Fruit fly (Drosophila melanogaster) whole organism, wandering third instar larva: ENCODE data around the gene RhoGEF3.

Experiments
- CG9705 ChIP-seq: fragments of 200-800 bp; sonication (Bioruptor generic); optimal IDR thresholded peaks from 2 replicates; lab custom pipeline; 2018; ENCODE audit warnings: missing biosample characterization, mild to moderate bottlenecking, missing genetic modification characterization
- Dif ChIP-seq: fragments of 200-275, 200-300 bp; sonication (Bioruptor generic); optimal IDR thresholded peaks from 2 replicates; lab custom pipeline; 2018; ENCODE audit warnings: missing biosample characterization, missing genetic modification characterization; ENCODE audit not compliant: partially characterized antibody
- GATAd ChIP-seq: sonication (Bioruptor generic); optimal IDR thresholded peaks from 2 replicates; lab custom pipeline; 2016; ENCODE audit warnings: missing biosample characterization, missing genetic modification characterization
- HLH106 ChIP-seq: fragments of 200-800 bp; optimal IDR thresholded peaks from 3 replicates; lab custom pipeline; 2019; ENCODE audit warnings: missing biosample characterization, mild to moderate bottlenecking, missing genetic modification characterization, moderate library complexity
- Hnf4 ChIP-seq: fragments of 200-800 bp; sonication (Bioruptor generic); optimal IDR thresholded peaks from 2 replicates; lab custom pipeline; 2016; ENCODE audit warnings: missing biosample characterization, mild to moderate bottlenecking, missing genetic modification characterization
- Hr83 ChIP-seq: fragments of 200-300 bp; sonication (Bioruptor generic); optimal IDR thresholded peaks from 2 replicates; lab custom pipeline; 2016; ENCODE audit warnings: missing biosample characterization, mild to moderate bottlenecking, missing genetic modification characterization, moderate library complexity; ENCODE audit not compliant: poor library complexity, severe bottlenecking
- Jra ChIP-seq: sonication (Bioruptor generic); optimal IDR thresholded peaks from 2 replicates; lab custom pipeline; 2016; ENCODE audit warnings: missing biosample characterization, missing genetic modification characterization
- Mio ChIP-seq: sonication (Bioruptor generic); optimal IDR thresholded peaks from 2 replicates; lab custom pipeline; 2016; ENCODE audit warnings: missing biosample characterization, missing genetic modification characterization
- Rel ChIP-seq, 2 experiments: fragments of 200-800 bp; sonication (Bioruptor generic) in 1 of 2; optimal IDR thresholded peaks; 2 replicates in 1 of 2; 3 replicates in 1 of 2; lab custom pipeline; 2016 to 2019; ENCODE audit warnings: mild to moderate bottlenecking in 2 of 2, missing biosample characterization in 2 of 2, missing genetic modification characterization in 2 of 2, moderate library complexity in 1 of 2
- Sp1 ChIP-seq: fragments of 200-800 bp; sonication (Bioruptor generic); optimal IDR thresholded peaks from 3 replicates; lab custom pipeline; 2019; ENCODE audit warnings: missing biosample characterization, mild to moderate bottlenecking, missing genetic modification characterization, moderate library complexity
- Vsx2 ChIP-seq: fragments of 200-300, 225-300 bp; sonication (Bioruptor generic); optimal IDR thresholded peaks from 2 replicates; lab custom pipeline; 2018; ENCODE audit warnings: missing biosample characterization, missing genetic modification characterization; ENCODE audit not compliant: partially characterized antibody
- br ChIP-seq: fragments of 200-800 bp; sonication (Bioruptor generic); optimal IDR thresholded peaks from 2 replicates; lab custom pipeline; 2016; ENCODE audit warnings: missing biosample characterization, missing genetic modification characterization
- brk ChIP-seq: fragments of 200-800 bp; sonication (Bioruptor generic); optimal IDR thresholded peaks from 2 replicates; lab custom pipeline; 2016; ENCODE audit warnings: missing biosample characterization, mild to moderate bottlenecking, missing genetic modification characterization
- dl ChIP-seq, 2 experiments: fragments of 175-275, 200-275 bp in 1 of 2; fragments of 200-275 bp in 1 of 2; sonication (Bioruptor generic); optimal IDR thresholded peaks; lab custom pipeline; 2018; ENCODE audit warnings: mild to moderate bottlenecking in 2 of 2, missing biosample characterization in 2 of 2, missing genetic modification characterization in 2 of 2, moderate library complexity in 2 of 2; ENCODE audit not compliant: partially characterized antibody in 2 of 2, insufficient read depth in 1 of 2
- dmrt93B ChIP-seq: fragments of 200-800 bp; sonication (Bioruptor generic); optimal IDR thresholded peaks from 2 replicates; lab custom pipeline; 2018; ENCODE audit warnings: missing biosample characterization, mild to moderate bottlenecking, missing genetic modification characterization
- dsf ChIP-seq: sonication (Bioruptor generic); optimal IDR thresholded peaks from 2 replicates; lab custom pipeline; 2016; ENCODE audit warnings: missing biosample characterization, missing genetic modification characterization, borderline replicate concordance
- foxo ChIP-seq, 2 experiments: fragments of 200-800 bp; sonication (Bioruptor generic); optimal IDR thresholded peaks; 2 replicates in 1 of 2; 3 replicates in 1 of 2; lab custom pipeline; 2016 to 2017; ENCODE audit warnings: missing biosample characterization in 2 of 2, missing genetic modification characterization in 2 of 2
- fru ChIP-seq: fragments of 200-800 bp; sonication (Bioruptor generic); optimal IDR thresholded peaks from 3 replicates; lab custom pipeline; 2016; ENCODE audit warnings: missing biosample characterization, mild to moderate bottlenecking, missing genetic modification characterization
- h ChIP-seq: fragments of 200-800 bp; sonication (Bioruptor generic); optimal IDR thresholded peaks from 3 replicates; lab custom pipeline; 2016; ENCODE audit warnings: missing biosample characterization, mild to moderate bottlenecking, missing genetic modification characterization
- pan ChIP-seq: fragments of >200 bp; optimal IDR thresholded peaks from 2 replicates; lab custom pipeline; 2017
- psq ChIP-seq: fragments of 200-800 bp; sonication (Bioruptor generic); optimal IDR thresholded peaks from 3 replicates; lab custom pipeline; 2017; ENCODE audit warnings: missing biosample characterization, mild to moderate bottlenecking, missing genetic modification characterization, moderate library complexity
- sage ChIP-seq: fragments of 200-800 bp; sonication (Bioruptor generic); optimal IDR thresholded peaks from 2 replicates; lab custom pipeline; 2016; ENCODE audit warnings: missing biosample characterization, mild to moderate bottlenecking, missing genetic modification characterization
- sv ChIP-seq: fragments of 200-800 bp; sonication (Bioruptor generic); optimal IDR thresholded peaks from 3 replicates; lab custom pipeline; 2016; ENCODE audit warnings: missing biosample characterization, missing genetic modification characterization
- usp ChIP-seq: fragments of >200 bp; optimal IDR thresholded peaks from 2 replicates; lab custom pipeline; 2017; ENCODE audit warnings: missing biosample characterization, missing genetic modification characterization

Gene RhoGEF3

dm6 chr3L:337148-337547 lies 59.9 kb downstream of the RhoGEF3 start:
- TF ChIP-seq dmrt93B (GFP tag; lab: Kevin White, UChicago) (no peak), h (GFP tag; lab: Kevin White, UChicago) (no peak)

- no peak for TF ChIP-seq sage (GFP tag; lab: Kevin White, UChicago)
- no peak for TF ChIP-seq Rel (GFP tag; optimal IDR thresholded peaks at IDR 0.05; lab: Kevin White, UChicago)
- TF ChIP-seq Rel (tag; optimal IDR thresholded peaks at IDR 0.05; lab: Kevin White, UChicago) = peak; percentile 17
Observed at dm6 chr3L:338116-338515, 60.9 kb downstream of the RhoGEF3 start.

DNA sequence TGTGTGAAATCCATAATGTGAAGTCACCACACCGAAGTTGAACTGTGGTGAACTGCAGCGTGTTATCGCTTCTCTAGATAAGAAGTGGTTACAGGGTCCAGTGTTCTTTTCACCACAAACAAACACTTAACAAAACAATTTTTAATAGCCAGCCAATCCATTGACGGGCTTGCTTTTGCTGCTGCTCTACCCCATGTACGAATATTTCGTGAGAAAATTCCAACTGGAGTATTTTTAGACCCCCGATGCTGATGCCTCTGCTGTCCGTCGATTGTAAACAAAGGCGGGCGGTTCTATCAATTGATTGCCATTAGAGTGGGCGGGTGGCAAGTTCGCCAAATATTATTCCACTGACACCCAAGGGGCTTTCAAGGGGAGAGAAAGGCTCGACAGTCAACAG lies 61.8 kb downstream of the RhoGEF3 start:
- TF ChIP-seq Rel (GFP tag; optimal IDR thresholded peaks at IDR 0.05; lab: Kevin White, UChicago) (no peak), Rel (tag; optimal IDR thresholded peaks at IDR 0.05; lab: Kevin White, UChicago) (peak; percentile 6), dl (GFP tag; optimal IDR thresholded peaks at IDR 0.05; lab: Kevin White, UChicago; ENCODE audit: insufficient read depth in 1 of 2, partially characterized antibody in 2 of 2) (no peak), dsf (GFP tag; lab: Kevin White, UChicago) (no peak), Hnf4 (GFP tag; lab: Kevin White, UChicago) (peak; percentile 14), foxo (GFP tag; optimal IDR thresholded peaks at IDR 0.05; lab: Kevin White, UChicago) (peak in 1 of 2 experiments; percentile 24), h (GFP tag; lab: Kevin White, UChicago) (peak; percentile 15), HLH106 (tag; lab: Kevin White, UChicago) (peak; percentile 15), br (GFP tag; lab: Kevin White, UChicago) (no peak), Sp1 (GFP tag; lab: Kevin White, UChicago) (peak; percentile 18)

DNA sequence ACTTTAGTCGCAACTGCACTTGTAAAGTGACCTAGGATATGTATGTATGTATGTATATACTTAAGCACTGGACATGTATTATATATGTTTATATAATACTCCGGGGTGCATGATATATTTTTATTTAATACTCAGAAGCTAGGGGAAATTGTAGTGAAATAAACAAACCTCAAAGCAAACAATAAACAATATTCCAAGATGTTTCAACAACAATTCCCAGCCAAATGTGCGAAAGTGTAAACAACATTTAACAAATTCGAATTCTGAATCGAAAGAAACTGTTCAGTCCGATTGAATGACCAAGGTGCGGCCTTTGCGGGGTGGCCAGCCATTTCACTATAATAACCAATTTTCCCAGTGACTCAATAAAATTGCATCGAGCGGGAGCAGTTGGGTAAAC lies 62.9 kb downstream of the RhoGEF3 start:
- no peak for TF ChIP-seq CG9705 (GFP tag; lab: Kevin White, UChicago)
- no peak for TF ChIP-seq pan
- no peak for TF ChIP-seq dl (GFP tag; optimal IDR thresholded peaks at IDR 0.05; lab: Kevin White, UChicago; ENCODE audit: insufficient read depth in 1 of 2, partially characterized antibody in 2 of 2)
- TF ChIP-seq sv = no peak
- TF ChIP-seq dmrt93B (GFP tag; lab: Kevin White, UChicago) = no peak
- no peak for TF ChIP-seq Mio (GFP tag; lab: Kevin White, UChicago)
- TF ChIP-seq Dif = no peak
- no peak for TF ChIP-seq Rel (GFP tag; optimal IDR thresholded peaks at IDR 0.05; lab: Kevin White, UChicago)
- no peak for TF ChIP-seq Rel (tag; optimal IDR thresholded peaks at IDR 0.05; lab: Kevin White, UChicago)

dm6 chr3L:340569-340968 lies 63.3 kb downstream of the RhoGEF3 start:
- TF ChIP-seq psq (GFP tag; lab: Kevin White, UChicago) = no peak
- TF ChIP-seq dl (GFP tag; optimal IDR thresholded peaks at IDR 0.05; lab: Kevin White, UChicago; ENCODE audit: insufficient read depth in 1 of 2, partially characterized antibody in 2 of 2) = no peak
- no peak for TF ChIP-seq Mio (GFP tag; lab: Kevin White, UChicago)
- TF ChIP-seq sage (GFP tag; lab: Kevin White, UChicago) = no peak
- TF ChIP-seq usp = no peak
- no peak for TF ChIP-seq Jra
- no peak for TF ChIP-seq dsf (GFP tag; lab: Kevin White, UChicago)
- TF ChIP-seq br (GFP tag; lab: Kevin White, UChicago) = no peak
- no peak for TF ChIP-seq foxo (GFP tag; optimal IDR thresholded peaks at IDR 0.05; lab: Kevin White, UChicago)
- TF ChIP-seq Dif = no peak
- no peak for TF ChIP-seq Vsx2 (GFP tag; lab: Kevin White, UChicago)
- no peak for TF ChIP-seq brk (GFP tag; lab: Kevin White, UChicago)
- TF ChIP-seq fru (GFP tag; lab: Kevin White, UChicago) = no peak
- no peak for TF ChIP-seq dmrt93B (GFP tag; lab: Kevin White, UChicago)

DNA sequence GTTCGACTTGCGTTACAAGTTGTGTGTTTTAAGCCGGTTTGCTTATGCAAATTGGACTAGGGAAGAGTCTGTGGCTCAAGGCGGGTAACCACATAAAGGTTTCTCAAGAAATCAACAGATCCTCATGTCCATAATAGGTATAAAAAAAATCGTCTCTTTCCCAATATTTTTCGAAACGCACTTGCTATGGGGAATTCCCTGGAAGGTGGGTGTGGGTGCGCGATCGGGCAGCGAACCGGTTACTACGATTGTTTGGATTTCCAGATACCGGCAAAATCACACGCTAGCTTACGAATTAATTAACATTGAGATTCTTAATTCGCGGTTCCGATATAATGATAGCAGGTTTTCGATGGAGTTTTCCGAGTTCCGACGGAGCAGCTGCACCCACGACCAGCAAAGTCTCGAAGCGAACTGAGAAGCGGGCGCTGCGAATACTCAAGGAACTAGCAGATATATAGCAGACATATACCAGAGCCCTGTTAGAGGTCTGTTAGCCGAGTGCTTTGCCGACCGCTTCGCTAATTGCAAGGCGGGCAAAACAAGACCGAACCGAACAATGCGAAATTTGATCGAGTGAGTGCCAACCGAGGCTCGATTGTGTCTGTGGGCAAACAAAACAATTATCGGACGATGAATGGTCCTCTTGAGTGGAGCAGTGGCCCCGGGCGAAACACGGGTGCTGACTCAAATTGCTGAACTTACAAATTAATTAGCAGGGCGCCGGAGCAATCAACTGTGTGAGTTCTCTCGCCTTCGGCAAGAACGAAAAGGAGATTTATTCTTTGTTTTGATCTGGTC lies 64.0 kb downstream of the RhoGEF3 start:
- no peak for TF ChIP-seq GATAd
- peak; percentile 31 for TF ChIP-seq h (GFP tag; lab: Kevin White, UChicago)
- TF ChIP-seq br (GFP tag; lab: Kevin White, UChicago) = no peak
- TF ChIP-seq Hr83 (GFP tag; lab: Kevin White, UChicago) = peak; percentile 7
- peak; percentile 13 for TF ChIP-seq Sp1 (GFP tag; lab: Kevin White, UChicago)
- no peak for TF ChIP-seq Rel (GFP tag; optimal IDR thresholded peaks at IDR 0.05; lab: Kevin White, UChicago)
- peak; percentile 92 for TF ChIP-seq Rel (tag; optimal IDR thresholded peaks at IDR 0.05; lab: Kevin White, UChicago)
